Fruit fly (Drosophila melanogaster): ENCODE data around the gene NK7.1.

dm6 chr3R:14283042-14283626, 89.6 kb downstream of the NK7.1 start:
- TF ChIP-seq CG8478 (optimal IDR thresholded peaks at IDR 0.05) (no peak), CTCF (optimal IDR thresholded peaks at IDR 0.05) (no peak)
